Worm (Caenorhabditis elegans) whole organism, L4 larva: ENCODE measurements around the gene hlb-1.

Experiments
- D1046.2 ChIP-seq: fragments of 200-800 bp; sonication (Bioruptor generic); IDR thresholded peaks from 2 replicates; pipeline ENCODE4 v1.3.6; 2022; ENCODE audit warnings: missing genetic modification characterization, missing compliant biosample characterization
- F10B5.3 ChIP-seq: sonication (generic microtip); optimal IDR thresholded peaks from 2 replicates; lab custom pipeline; 2016; ENCODE audit warnings: mild to moderate bottlenecking, missing genetic modification characterization, missing compliant biosample characterization
- F37D6.2 ChIP-seq: sonication (generic microtip); optimal IDR thresholded peaks from 2 replicates; lab custom pipeline; 2016; ENCODE audit warnings: mild to moderate bottlenecking, missing genetic modification characterization, missing compliant biosample characterization
- F49E8.2 ChIP-seq: sonication (generic microtip); optimal IDR thresholded peaks from 2 replicates; lab custom pipeline; 2016; ENCODE audit warnings: missing compliant biosample characterization, mild to moderate bottlenecking, missing genetic modification characterization, borderline replicate concordance
- Y75B8A.6 ChIP-seq: fragments of 200-800 bp; sonication (Bioruptor generic); IDR thresholded peaks from 2 replicates; pipeline ENCODE4 v1.3.6; 2022; ENCODE audit warnings: missing genetic modification reagents, missing genetic modification characterization, missing compliant biosample characterization
- aha-1 ChIP-seq: fragments of 150-350 bp; peaks from one replicate; lab custom pipeline; 2014; ENCODE audit warnings: missing biosample characterization, missing genetic modification characterization
- ceh-82 ChIP-seq: sonication (generic microtip); optimal IDR thresholded peaks from 2 replicates; lab custom pipeline; 2017; ENCODE audit warnings: missing biosample characterization, missing genetic modification characterization
- cey-2 ChIP-seq: sonication (generic microtip); optimal IDR thresholded peaks from 3 replicates; lab custom pipeline; 2017; ENCODE audit warnings: missing genetic modification characterization, mild to moderate bottlenecking, missing compliant biosample characterization, antibody characterized with exemption, borderline replicate concordance; ENCODE audit not compliant: insufficient read depth
- daf-8 ChIP-seq: fragments of 200-800 bp; sonication (Bioruptor generic); IDR thresholded peaks from 2 replicates; pipeline ENCODE4 v1.3.6; 2022; ENCODE audit warnings: missing genetic modification characterization, missing compliant biosample characterization
- dmd-6 ChIP-seq: fragments of 200-800 bp; sonication (Bioruptor generic); IDR thresholded peaks from 2 replicates; pipeline ENCODE4 v1.3.6; 2022; ENCODE audit warnings: missing genetic modification reagents, missing genetic modification characterization, missing compliant biosample characterization
- dve-1 ChIP-seq: sonication (generic microtip); optimal IDR thresholded peaks from 2 replicates; lab custom pipeline; 2017; ENCODE audit warnings: antibody characterized with exemption, mild to moderate bottlenecking, missing genetic modification characterization, missing compliant biosample characterization; ENCODE audit not compliant: insufficient read depth
- egl-27 ChIP-seq: sonication (generic microtip); optimal IDR thresholded peaks from 3 replicates; lab custom pipeline; 2017; ENCODE audit warnings: missing biosample characterization, missing genetic modification reagents, missing genetic modification characterization
- egl-43 ChIP-seq: fragments of 200-800 bp; sonication (Bioruptor generic); IDR thresholded peaks from 2 replicates; pipeline ENCODE4 v1.3.6; 2022; ENCODE audit warnings: missing genetic modification reagents, missing genetic modification characterization, missing compliant biosample characterization
- fos-1 ChIP-seq: fragments of 150-350 bp; optimal IDR thresholded peaks from 2 replicates; lab custom pipeline; 2014; ENCODE audit warnings: missing biosample characterization, missing genetic modification characterization
- hif-1 ChIP-seq, 2 experiments: sonication (generic microtip); optimal IDR thresholded peaks; 2 replicates each; lab custom pipeline; 2016 to 2017; ENCODE audit warnings: missing compliant biosample characterization in 2 of 2, missing genetic modification characterization in 2 of 2, missing genetic modification reagents in 2 of 2, missing genotype in 2 of 2, mild to moderate bottlenecking in 1 of 2
- hlh-11 ChIP-seq: fragments of 200-800 bp; sonication (Bioruptor generic); optimal IDR thresholded peaks from 2 replicates; lab custom pipeline; 2018; ENCODE audit warnings: mild to moderate bottlenecking, missing genetic modification characterization, missing compliant biosample characterization
- lim-7 ChIP-seq: fragments of 200-800 bp; sonication (Bioruptor generic); IDR thresholded peaks from 2 replicates; pipeline ENCODE4 v1.3.6; 2022; ENCODE audit warnings: missing genetic modification characterization, missing compliant biosample characterization
- lin-15B ChIP-seq: fragments of 150-350 bp; sonication (generic microtip); optimal IDR thresholded peaks from 3 replicates; lab custom pipeline; 2014; ENCODE audit warnings: missing biosample characterization, missing genetic modification characterization
- lin-29 ChIP-seq: fragments of 200-800 bp; sonication (Bioruptor generic); IDR thresholded peaks from 2 replicates; pipeline ENCODE4 v1.3.6; 2022; ENCODE audit warnings: missing genetic modification reagents, missing genetic modification characterization, missing compliant biosample characterization
- lsy-2 ChIP-seq, 2 experiments: fragments of 150-350 bp in 1 of 2; sonication (generic microtip) in 1 of 2; optimal IDR thresholded peaks; 2 replicates each; lab custom pipeline; 2014 to 2017; ENCODE audit warnings: missing biosample characterization in 2 of 2, missing genetic modification characterization in 2 of 2
- madf-9 ChIP-seq: fragments of 200-800 bp; sonication (Bioruptor generic); conservative IDR thresholded peaks from 2 replicates; pipeline ENCODE4 v1.3.6; 2022; ENCODE audit warnings: missing genetic modification reagents, missing genetic modification characterization, missing compliant biosample characterization
- mes-2 ChIP-seq: sonication (generic microtip); optimal IDR thresholded peaks from 2 replicates; lab custom pipeline; 2016; ENCODE audit warnings: missing genotype, mild to moderate bottlenecking, missing genetic modification characterization, missing compliant biosample characterization; ENCODE audit not compliant: poor library complexity, severe bottlenecking
- mxl-3 ChIP-seq: fragments of 200-800 bp; sonication (Bioruptor generic); optimal IDR thresholded peaks from 2 replicates; lab custom pipeline; 2018; ENCODE audit warnings: mild to moderate bottlenecking, missing genetic modification characterization, missing compliant biosample characterization
- nhr-25 ChIP-seq: sonication (generic microtip); optimal IDR thresholded peaks from 2 replicates; lab custom pipeline; 2017; ENCODE audit warnings: missing genetic modification characterization, mild to moderate bottlenecking, missing compliant biosample characterization, antibody characterized with exemption, moderate library complexity, borderline replicate concordance; ENCODE audit not compliant: insufficient read depth
- nhr-28 ChIP-seq: fragments of 150-350 bp; optimal IDR thresholded peaks from 2 replicates; lab custom pipeline; 2014; ENCODE audit warnings: missing biosample characterization, missing genetic modification characterization
- nhr-41 ChIP-seq: fragments of 200-800 bp; sonication (Bioruptor generic); IDR thresholded peaks from 2 replicates; pipeline ENCODE4 v1.3.6; 2022; ENCODE audit warnings: missing genetic modification reagents, missing genetic modification characterization, missing compliant biosample characterization
- nhr-76 ChIP-seq: fragments of 150-350 bp; optimal IDR thresholded peaks from 2 replicates; lab custom pipeline; 2014; ENCODE audit warnings: missing biosample characterization, missing genetic modification characterization
- php-3 ChIP-seq: fragments of 200-800 bp; sonication (Bioruptor generic); IDR thresholded peaks from 2 replicates; pipeline ENCODE4 v1.3.6; 2022; ENCODE audit warnings: missing genetic modification reagents, missing genetic modification characterization, missing compliant biosample characterization
- pqm-1 ChIP-seq: sonication (generic microtip); optimal IDR thresholded peaks from 2 replicates; lab custom pipeline; 2017; ENCODE audit warnings: missing biosample characterization, missing genetic modification characterization
- rbr-2 ChIP-seq: sonication (generic microtip); optimal IDR thresholded peaks from 2 replicates; lab custom pipeline; 2016; ENCODE audit warnings: missing genotype, missing genetic modification characterization, missing compliant biosample characterization
- saeg-2 ChIP-seq: fragments of 200-800 bp; sonication (Bioruptor generic); IDR thresholded peaks from 2 replicates; pipeline ENCODE4 v1.3.6; 2022; ENCODE audit warnings: missing genetic modification reagents, missing genetic modification characterization, missing compliant biosample characterization
- sdz-12 ChIP-seq: fragments of 200-800 bp; sonication (Bioruptor generic); optimal IDR thresholded peaks from 2 replicates; lab custom pipeline; 2018; ENCODE audit warnings: mild to moderate bottlenecking, missing genetic modification characterization, missing compliant biosample characterization
- set-16 ChIP-seq: fragments of 200-800 bp; sonication (Bioruptor generic); IDR thresholded peaks from 2 replicates; pipeline ENCODE4 v1.3.6; 2022; ENCODE audit warnings: missing genetic modification reagents, missing genetic modification characterization, missing compliant biosample characterization
- snpc-4 ChIP-seq: fragments of 150-350 bp; optimal IDR thresholded peaks from 2 replicates; lab custom pipeline; 2014; ENCODE audit warnings: missing biosample characterization, missing genetic modification characterization
- spr-1 ChIP-seq: sonication (generic microtip); optimal IDR thresholded peaks from 2 replicates; lab custom pipeline; 2016; ENCODE audit warnings: mild to moderate bottlenecking, missing genetic modification characterization, missing compliant biosample characterization
- tag-97 ChIP-seq: fragments of 200-800 bp; sonication (Bioruptor generic); IDR thresholded peaks from 2 replicates; pipeline ENCODE4 v1.3.6; 2022; ENCODE audit warnings: missing genetic modification characterization, missing compliant biosample characterization
- unc-130 ChIP-seq: sonication (generic microtip); optimal IDR thresholded peaks from 2 replicates; lab custom pipeline; 2016; ENCODE audit warnings: missing genetic modification reagents, missing genetic modification characterization, missing compliant biosample characterization
- unc-39 ChIP-seq: sonication (generic microtip); optimal IDR thresholded peaks from 2 replicates; lab custom pipeline; 2017; ENCODE audit warnings: missing biosample characterization, missing genetic modification characterization
- unc-62 ChIP-seq, 3 experiments: fragments of 150-350 bp in 1 of 3; sonication (generic microtip); optimal IDR thresholded peaks in 2 of 3; peaks in 1 of 3; 1 replicate in 1 of 3; 2 replicates in 2 of 3; lab custom pipeline; 2014 to 2017; ENCODE audit warnings: missing biosample characterization in 3 of 3, missing genetic modification characterization in 3 of 3, missing genetic modification reagents in 3 of 3, missing genotype in 1 of 3

The hlb-1 gene

ce11 chrX:13903769-13904168, 21.2 kb upstream of the hlb-1 start:
- TF ChIP-seq aha-1 (tag; lab: Kevin White, UChicago) (peak; percentile 94), lin-15B (tag; lab: Kevin White, UChicago) (no peak), Y75B8A.6 (GFP tag; lab: Robert Waterston, UW) (no peak), daf-8 (GFP tag; lab: Robert Waterston, UW) (no peak)

DNA sequence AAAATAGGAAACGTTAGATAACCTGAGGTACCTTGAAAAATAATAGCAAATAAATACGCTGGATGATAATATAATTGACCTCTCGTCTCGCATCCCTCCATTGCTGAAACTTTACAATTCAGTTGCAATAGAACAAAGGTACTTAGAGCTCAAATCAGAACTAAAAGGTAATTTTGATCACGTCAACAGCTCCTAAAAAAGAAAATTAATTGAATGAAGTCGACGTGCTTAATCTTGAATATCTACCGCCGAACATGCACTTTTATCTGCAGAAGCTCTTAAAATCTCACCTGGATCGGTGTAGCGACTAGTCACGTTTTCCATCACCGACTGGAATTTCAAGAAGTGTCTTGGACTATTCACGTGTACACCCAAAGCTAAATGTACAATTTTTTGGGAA, 20.8 kb upstream of the hlb-1 start, which contains the start of gene sra-39:
sra-39 (minus strand) TSS at position 101 of the 400 bp plus-strand sequence.
- no peak for TF ChIP-seq egl-43 (GFP tag; lab: Robert Waterston, UW)
- no peak for TF ChIP-seq saeg-2 (GFP tag; lab: Robert Waterston, UW)
- no peak for TF ChIP-seq nhr-25 (tag; lab: Kevin White, UChicago)
- TF ChIP-seq nhr-28 (tag; lab: Kevin White, UChicago) = no peak
- TF ChIP-seq lim-7 (GFP tag; lab: Robert Waterston, UW) = no peak
- TF ChIP-seq F37D6.2 (tag; lab: Kevin White, UChicago) = no peak
- TF ChIP-seq unc-130 = no peak
- no peak for TF ChIP-seq unc-39 (tag; lab: Kevin White, UChicago)
- no peak for TF ChIP-seq cey-2
- TF ChIP-seq madf-9 (GFP tag; lab: Robert Waterston, UW) = no peak
- no peak for TF ChIP-seq fos-1 (tag; lab: Kevin White, UChicago)

DNA sequence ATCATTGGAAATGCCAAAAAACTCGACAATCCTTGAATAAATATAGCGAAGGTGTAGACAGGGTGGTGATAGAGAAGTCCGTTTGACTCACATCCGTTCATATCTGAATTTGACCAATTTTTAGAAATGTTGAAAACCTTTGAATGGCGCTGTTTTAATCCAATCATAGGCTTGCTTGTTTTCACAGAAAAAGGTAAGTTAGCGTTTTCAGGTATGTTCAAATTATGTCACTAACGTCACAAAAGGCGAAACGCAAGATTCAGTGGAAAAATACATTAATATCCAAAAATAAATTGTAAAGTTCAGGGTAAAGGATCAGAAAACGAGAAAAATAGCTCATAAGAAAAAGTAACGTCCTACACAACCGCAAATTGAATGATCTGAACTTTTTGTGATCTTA, 17.5 kb upstream of the hlb-1 start, which contains the start of gene sra-38:
sra-38 (minus strand) TSS at position 101 of the 400 bp plus-strand sequence.
- no peak for TF ChIP-seq F10B5.3 (tag; lab: Kevin White, UChicago)
- TF ChIP-seq Y75B8A.6 (GFP tag; lab: Robert Waterston, UW) = no peak
- no peak for TF ChIP-seq nhr-41 (GFP tag; lab: Robert Waterston, UW)
- no peak for TF ChIP-seq mxl-3 (GFP tag; lab: Kevin White, UChicago)
- no peak for TF ChIP-seq spr-1 (tag; lab: Kevin White, UChicago)
- no peak for TF ChIP-seq tag-97
- TF ChIP-seq lsy-2 (tag; optimal IDR thresholded peaks at IDR 0.05; lab: Kevin White, UChicago) = no peak
- TF ChIP-seq hlh-11 = no peak
- no peak for TF ChIP-seq snpc-4 (tag; lab: Kevin White, UChicago)
- TF ChIP-seq D1046.2 = no peak
- no peak for TF ChIP-seq unc-62 (GFP tag; optimal IDR thresholded peaks at IDR 0.05 in 1 of 2; lab: Kevin White, UChicago)
- TF ChIP-seq unc-62 (tag; optimal IDR thresholded peaks at IDR 0.05; lab: Kevin White, UChicago) = no peak
- TF ChIP-seq mes-2 (tag; lab: Kevin White, UChicago) = no peak
- no peak for TF ChIP-seq ceh-82 (tag; lab: Kevin White, UChicago)
- no peak for TF ChIP-seq rbr-2
- TF ChIP-seq sdz-12 = no peak
- TF ChIP-seq F49E8.2 = no peak
- no peak for TF ChIP-seq dve-1 (tag; lab: Kevin White, UChicago)
- no peak for TF ChIP-seq dmd-6 (GFP tag; lab: Robert Waterston, UW)
- no peak for TF ChIP-seq nhr-76 (tag; lab: Kevin White, UChicago)
- no peak for TF ChIP-seq egl-27 (tag; lab: Kevin White, UChicago)

ce11 chrX:13893256-13893655, 10.7 kb upstream of the hlb-1 start, which contains the start of gene sra-37:
sra-37 (minus strand) TSS chrX:13893356.
- TF ChIP-seq hif-1 (tag; optimal IDR thresholded peaks at IDR 0.05; lab: Kevin White, UChicago) (no peak), hlh-11 (no peak), lin-29 (GFP tag; lab: Robert Waterston, UW) (no peak), pqm-1 (tag; lab: Kevin White, UChicago) (no peak), D1046.2 (no peak), set-16 (GFP tag; lab: Robert Waterston, UW) (no peak), php-3 (GFP tag; lab: Robert Waterston, UW) (no peak)
